Comparison of ENCODE assay signal across 1 fruit fly cellular context in genomic region chr3R:12981334-12982166, dm6.
TF ChIP-seq lines count a peak whose summit lies in the region.

No protein-coding gene starts in this region.

TF ChIP-seq in whole organism, embryonic, 481 proteins besides CTCF, POLR2A, EP300 and RAD21 (continued from another document):
- TF ChIP-seq cwo (GFP tag; optimal IDR thresholded peaks at IDR 0.05; lab: Kevin White, UChicago) (peak; percentile 68), dati (GFP tag; IDR thresholded peaks at IDR 0.05; lab: Robert Waterston, UW) (no peak), fd3F (GFP tag; optimal IDR thresholded peaks at IDR 0.05; lab: Kevin White, UChicago) (peak; percentile 55), CG7271 (tag; optimal IDR thresholded peaks at IDR 0.05; lab: Kevin White, UChicago) (peak; percentile 11), CG8478 (optimal IDR thresholded peaks at IDR 0.05; lab: Kevin White, UChicago) (no peak), Lim3 (GFP tag; IDR thresholded peaks at IDR 0.05; lab: Robert Waterston, UW) (no peak), crol (GFP tag; IDR thresholded peaks at IDR 0.05; lab: Robert Waterston, UW) (no peak), dmrt11E (tag; optimal IDR thresholded peaks at IDR 0.05; lab: Kevin White, UChicago) (peak; percentile 62), chinmo (GFP tag; IDR thresholded peaks at IDR 0.05; lab: Robert Waterston, UW; ENCODE audit: partially characterized antibody) (peak; percentile 70; the same call in 1 of the 4 replicates), Camta (GFP tag; optimal IDR thresholded peaks at IDR 0.05; lab: Kevin White, UChicago) (peak; percentile 26), eyg (GFP tag; optimal IDR thresholded peaks at IDR 0.05; lab: Kevin White, UChicago) (no peak), CG8290 (GFP tag; optimal IDR thresholded peaks at IDR 0.05; lab: Kevin White, UChicago) (no peak), CG8290 (tag; optimal IDR thresholded peaks at IDR 0.05; lab: Kevin White, UChicago) (peak in 1 of 2 experiments; percentile 48), Lpt (GFP tag; optimal IDR thresholded peaks at IDR 0.05; lab: Kevin White, UChicago) (no peak), chif (GFP tag; optimal IDR thresholded peaks at IDR 0.05; lab: Kevin White, UChicago) (peak in 1 of 2 experiments; percentile 29), Dp (GFP tag; optimal IDR thresholded peaks at IDR 0.05; lab: Kevin White, UChicago) (no peak), CG1647 (GFP tag; optimal IDR thresholded peaks at IDR 0.05; lab: Kevin White, UChicago) (peak; percentile 11), E2f2 (GFP tag; IDR thresholded peaks at IDR 0.05; lab: Robert Waterston, UW) (peak; percentile 38; the same call in 1 of the 2 replicates), CG11247 (GFP tag; IDR thresholded peaks at IDR 0.05; lab: Robert Waterston, UW) (no peak), CG13894 (tag; optimal IDR thresholded peaks at IDR 0.05; lab: Kevin White, UChicago) (no peak), Chrac-16 (GFP tag; optimal IDR thresholded peaks at IDR 0.05; lab: Kevin White, UChicago) (peak; percentile 48), CG8765 (GFP tag; IDR thresholded peaks at IDR 0.05; lab: Robert Waterston, UW) (no peak), Usf (GFP tag; optimal IDR thresholded peaks at IDR 0.05; lab: Kevin White, UChicago) (peak; percentile 17), CG10209 (GFP tag; optimal IDR thresholded peaks at IDR 0.05; lab: Kevin White, UChicago) (peak; percentile 38), CG17385 (GFP tag; optimal IDR thresholded peaks at IDR 0.05; lab: Kevin White, UChicago) (peak; percentile 54), CG7839 (tag; optimal IDR thresholded peaks at IDR 0.05; lab: Kevin White, UChicago) (peak; percentile 81), CG18011 (GFP tag; optimal IDR thresholded peaks at IDR 0.05; lab: Kevin White, UChicago) (peak; percentile 9), ssp (GFP tag; IDR thresholded peaks at IDR 0.05; lab: Robert Waterston, UW) (no peak), vnd (GFP tag; IDR thresholded peaks at IDR 0.05; lab: Robert Waterston, UW; ENCODE audit: partially characterized antibody) (no peak), btn (GFP tag; optimal IDR thresholded peaks at IDR 0.05; lab: Kevin White, UChicago) (no peak), Ets97D (GFP tag; optimal IDR thresholded peaks at IDR 0.05; lab: Kevin White, UChicago) (no peak), Deaf1 (tag; optimal IDR thresholded peaks at IDR 0.05; lab: Kevin White, UChicago) (peak; percentile 60), zf30C (GFP tag; optimal IDR thresholded peaks at IDR 0.05; lab: Kevin White, UChicago) (peak; percentile 66), CG43689 (GFP tag; IDR thresholded peaks at IDR 0.05; lab: Robert Waterston, UW) (no peak), BEAF-32 (GFP tag; optimal IDR thresholded peaks at IDR 0.05; lab: Kevin White, UChicago) (no peak), CG17359 (tag; optimal IDR thresholded peaks at IDR 0.05; lab: Kevin White, UChicago) (peak; percentile 75), yki (optimal IDR thresholded peaks at IDR 0.05; lab: Kevin White, UChicago) (no peak), CG6689 (GFP tag; IDR thresholded peaks at IDR 0.05; lab: Robert Waterston, UW) (peak; percentile 64; the same call in 1 of the 2 replicates), tgo (GFP tag; IDR thresholded peaks at IDR 0.05; lab: Robert Waterston, UW) (peak; percentile 57; the same call in 1 of the 3 replicates), Oaz (GFP tag; IDR thresholded peaks at IDR 0.05; lab: Robert Waterston, UW) (0 out of 2 replicates have a peak, but pooled peaks have one; percentile 14), caup (GFP tag; optimal IDR thresholded peaks at IDR 0.05; lab: Kevin White, UChicago; ENCODE audit: severe bottlenecking) (peak; percentile 27), zfh1 (GFP tag; IDR thresholded peaks at IDR 0.05; lab: Robert Waterston, UW) (0 out of 3 replicates have a peak, but pooled peaks have one; percentile 58), CG18476 (GFP tag; optimal IDR thresholded peaks at IDR 0.05; lab: Kevin White, UChicago) (peak; percentile 44), tap (tag; optimal IDR thresholded peaks at IDR 0.05; lab: Kevin White, UChicago) (peak; percentile 61), sisA (GFP tag; IDR thresholded peaks at IDR 0.05; lab: Robert Waterston, UW) (peak; percentile 57), CG34224 (GFP tag; IDR thresholded peaks at IDR 0.05; lab: Robert Waterston, UW; ENCODE audit: partially characterized antibody) (no peak)
